Fruit fly (Drosophila melanogaster): Measurements from ENCODE around the gene CG3294.

Gene CG3294

DNA sequence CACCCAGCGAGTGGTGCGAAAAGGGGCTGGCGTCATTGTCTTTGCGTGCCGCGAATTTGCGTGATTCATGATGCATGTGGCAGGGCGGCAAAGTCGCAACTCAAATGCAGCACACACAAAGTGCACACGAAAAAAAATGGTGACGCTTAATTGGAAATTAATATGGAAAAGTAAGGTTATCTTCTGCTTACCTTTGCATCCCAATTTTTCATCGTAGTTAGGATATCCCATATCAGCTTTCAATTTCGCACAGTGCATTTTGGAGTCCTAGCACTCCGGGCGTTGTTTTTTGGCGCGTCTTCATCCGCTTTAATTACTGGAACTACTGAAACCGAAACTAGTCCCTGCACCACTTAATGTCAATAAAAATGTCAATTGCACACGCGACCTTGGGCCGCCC is 25.6 kb downstream of the CG3294 start (continued):
- TF ChIP-seq eg (GFP tag; IDR thresholded peaks at IDR 0.05) (peak; percentile 59), CG6808 (GFP tag; optimal IDR thresholded peaks at IDR 0.05) (no peak), CG34406 (GFP tag; optimal IDR thresholded peaks at IDR 0.05) (no peak), CG6276 (GFP tag; optimal IDR thresholded peaks at IDR 0.05) (no peak), CG4318 (GFP tag; optimal IDR thresholded peaks at IDR 0.05) (no peak), Hr39 (GFP tag; optimal IDR thresholded peaks at IDR 0.05) (peak; percentile 28), topi (GFP tag; optimal IDR thresholded peaks at IDR 0.05) (no peak), CG8632 (GFP tag; optimal IDR thresholded peaks at IDR 0.05) (no peak), Gug (GFP tag; IDR thresholded peaks at IDR 0.05) (no peak), CG7368 (GFP tag; optimal IDR thresholded peaks at IDR 0.05) (no peak), CG6854 (GFP tag; optimal IDR thresholded peaks at IDR 0.05) (no peak)

DNA sequence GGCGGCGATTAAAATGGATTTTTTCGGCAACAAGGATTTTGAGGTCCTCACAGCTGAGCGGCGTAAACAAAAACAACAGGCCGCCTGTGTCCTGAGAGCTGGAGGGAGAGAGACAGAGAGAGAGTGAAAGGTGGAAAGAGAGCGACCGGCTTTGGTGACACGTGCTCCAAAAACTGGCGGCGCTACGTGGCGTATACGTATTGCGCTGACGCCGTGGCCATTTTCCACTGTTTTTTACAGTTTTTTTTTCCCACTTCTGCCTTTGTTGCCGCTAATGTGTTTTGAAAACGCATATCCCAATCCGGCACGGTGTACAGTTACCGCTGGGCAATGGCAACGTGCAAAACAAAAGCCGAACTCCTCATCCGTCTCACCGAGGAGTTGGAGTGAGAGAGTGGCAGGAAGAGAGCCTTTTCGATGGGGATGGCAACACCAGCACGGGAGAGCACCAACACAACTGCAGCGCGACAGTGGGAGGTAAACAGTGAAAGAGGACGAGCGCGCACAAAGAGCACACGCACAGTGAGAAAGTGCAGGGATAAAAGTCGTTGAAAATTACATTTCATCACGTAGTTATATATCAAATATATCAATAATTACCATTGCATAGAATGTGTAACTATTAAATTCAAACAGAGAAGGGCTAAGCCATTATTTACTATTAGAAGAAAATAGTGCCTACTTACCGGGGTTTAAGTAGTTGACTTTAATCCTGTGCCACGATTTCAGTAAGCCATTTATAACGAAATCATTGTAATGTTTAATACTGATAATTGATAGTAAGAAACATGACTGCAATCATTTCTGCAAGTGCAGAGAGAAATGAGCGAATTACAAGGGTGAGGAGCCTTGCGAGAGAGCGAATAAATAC is 26.3 kb downstream of the CG3294 start:
- TF ChIP-seq CG1621 (tag; optimal IDR thresholded peaks at IDR 0.05) (peak; percentile 58), Ets21C (GFP tag; optimal IDR thresholded peaks at IDR 0.05) (peak; percentile 65), Eip93F (GFP tag; optimal IDR thresholded peaks at IDR 0.05) (peak; percentile 40), Blimp-1 (GFP tag; optimal IDR thresholded peaks at IDR 0.05) (peak; percentile 49), CG11762 (GFP tag; optimal IDR thresholded peaks at IDR 0.05; ENCODE audit: insufficient read depth) (peak; percentile 68), CG10631 (GFP tag; optimal IDR thresholded peaks at IDR 0.05) (peak; percentile 88), CG8119 (GFP tag; IDR thresholded peaks at IDR 0.05) (peak; percentile 42; the same call in 2 of the 3 replicates), CG31627 (GFP tag; optimal IDR thresholded peaks at IDR 0.05) (peak; percentile 81), Hr38 (GFP tag; optimal IDR thresholded peaks at IDR 0.05) (no peak), Sox14 (GFP tag; optimal IDR thresholded peaks at IDR 0.05) (peak; percentile 78), CG8632 (GFP tag; optimal IDR thresholded peaks at IDR 0.05) (peak; percentile 64), fkh (GFP tag; optimal IDR thresholded peaks at IDR 0.05) (no peak), spab (GFP tag; optimal IDR thresholded peaks at IDR 0.05) (no peak), CG6163 (GFP tag; IDR thresholded peaks at IDR 0.05) (peak; percentile 50), CG11294 (GFP tag; IDR thresholded peaks at IDR 0.05) (peak; percentile 17; the same call in 1 of the 2 replicates), CG6808 (GFP tag; optimal IDR thresholded peaks at IDR 0.05) (no peak), CG3919 (GFP tag; optimal IDR thresholded peaks at IDR 0.05) (peak; percentile 75), Sox15 (GFP tag; optimal IDR thresholded peaks at IDR 0.05) (peak; percentile 51), Smox (GFP tag; optimal IDR thresholded peaks at IDR 0.05) (peak; percentile 79), CG3032 (tag; optimal IDR thresholded peaks at IDR 0.05) (peak; percentile 78), fd59A (GFP tag; optimal IDR thresholded peaks at IDR 0.05) (peak; percentile 82), dac (GFP tag; optimal IDR thresholded peaks at IDR 0.05) (peak; percentile 32), Sox102F (GFP tag; optimal IDR thresholded peaks at IDR 0.05) (peak; percentile 75), OdsH (GFP tag; optimal IDR thresholded peaks at IDR 0.05) (peak; percentile 53), CG15336 (GFP tag; IDR thresholded peaks at IDR 0.05) (peak; percentile 34), net (GFP tag; optimal IDR thresholded peaks at IDR 0.05) (no peak), acj6 (GFP tag; optimal IDR thresholded peaks at IDR 0.05) (peak; percentile 82), Ets96B (tag; optimal IDR thresholded peaks at IDR 0.05) (peak; percentile 75), esn (GFP tag; optimal IDR thresholded peaks at IDR 0.05) (peak; percentile 89), CG9139 (GFP tag; optimal IDR thresholded peaks at IDR 0.05) (peak; percentile 30), CG16779 (tag; optimal IDR thresholded peaks at IDR 0.05) (no peak), CG10669 (GFP tag; optimal IDR thresholded peaks at IDR 0.05) (peak; percentile 78), fd85E (GFP tag; optimal IDR thresholded peaks at IDR 0.05) (peak; percentile 30), Eip78C (GFP tag) (no peak), CG11902 (GFP tag; optimal IDR thresholded peaks at IDR 0.05) (peak; percentile 72), CG6854 (GFP tag; optimal IDR thresholded peaks at IDR 0.05) (peak; percentile 1), svp (GFP tag) (no peak), pdm3 (GFP tag; optimal IDR thresholded peaks at IDR 0.05) (peak; percentile 72), CG6792 (GFP tag; optimal IDR thresholded peaks at IDR 0.05) (peak; percentile 79), Gug (GFP tag; IDR thresholded peaks at IDR 0.05) (peak; percentile 49), CG34406 (GFP tag; optimal IDR thresholded peaks at IDR 0.05) (peak; percentile 73), eg (GFP tag; IDR thresholded peaks at IDR 0.05) (no peak), Hr39 (GFP tag; optimal IDR thresholded peaks at IDR 0.05) (peak; percentile 78)
